Worm (Caenorhabditis elegans) whole organism, early embryonic: ENCODE results near the gene F07D3.3.

Experiments used
- F13C5.2 ChIP-seq: sonication (generic microtip); optimal IDR thresholded peaks from 2 replicates; lab custom pipeline; 2017; ENCODE audit warnings: mild to moderate bottlenecking, missing genetic modification characterization, inconsistent platforms, missing compliant biosample characterization
- ama-1 ChIP-seq: fragments of 150-350 bp; optimal IDR thresholded peaks from 2 replicates; lab custom pipeline; 2014
- ceh-13 ChIP-seq: fragments of 200-800 bp; sonication (Bioruptor generic); optimal IDR thresholded peaks from 2 replicates; lab custom pipeline; 2018; ENCODE audit warnings: mild to moderate bottlenecking, missing genetic modification characterization, missing compliant biosample characterization

ce11 chrV:9492460-9492859 lies 30.0 kb upstream of the F07D3.3 start:
- TF ChIP-seq ama-1 (lab: Kevin White, UChicago) (no peak), ceh-13 (GFP tag; lab: Kevin White, UChicago) (no peak), F13C5.2 (no peak)
